Worm (Caenorhabditis elegans) whole organism, L2 larva: ENCODE data around the gene srh-219.

Experiments used
- C34F6.9 ChIP-seq: fragments of 150-350 bp; optimal IDR thresholded peaks from 2 replicates; lab custom pipeline; 2014; ENCODE audit warnings: missing biosample characterization, missing genetic modification characterization
- F13H6.1 ChIP-seq: sonication (generic microtip); optimal IDR thresholded peaks from 2 replicates; lab custom pipeline; 2016; ENCODE audit warnings: missing genetic modification characterization, missing compliant biosample characterization
- Y55F3AM.14 ChIP-seq: fragments of 200-800 bp; sonication (Bioruptor generic); optimal IDR thresholded peaks from 2 replicates; lab custom pipeline; 2018; ENCODE audit warnings: mild to moderate bottlenecking, missing genetic modification characterization, missing compliant biosample characterization
- ama-1 ChIP-seq: fragments of 150-350 bp; optimal IDR thresholded peaks from 2 replicates; lab custom pipeline; 2018; ENCODE audit warnings: inconsistent platforms
- ceh-82 ChIP-seq: fragments of 150-350 bp; optimal IDR thresholded peaks from 2 replicates; lab custom pipeline; 2014; ENCODE audit warnings: missing biosample characterization, missing genetic modification characterization
- dmd-4 ChIP-seq: sonication (generic microtip); optimal IDR thresholded peaks from 2 replicates; lab custom pipeline; 2017; ENCODE audit warnings: missing biosample characterization, missing genetic modification characterization
- egl-27 ChIP-seq: sonication (generic microtip); optimal IDR thresholded peaks from 3 replicates; lab custom pipeline; 2017; ENCODE audit warnings: missing biosample characterization, missing genetic modification reagents, missing genetic modification characterization
- elt-1 ChIP-seq: fragments of 150-350 bp; optimal IDR thresholded peaks from 2 replicates; lab custom pipeline; 2014; ENCODE audit warnings: missing biosample characterization, missing genetic modification characterization
- elt-3 ChIP-seq: sonication (generic microtip); optimal IDR thresholded peaks from 2 replicates; lab custom pipeline; 2017; ENCODE audit warnings: missing biosample characterization, missing genetic modification characterization
- fos-1 ChIP-seq: fragments of 150-350 bp; optimal IDR thresholded peaks from 2 replicates; lab custom pipeline; 2014; ENCODE audit warnings: missing biosample characterization, missing genetic modification characterization
- gmeb-1 ChIP-seq: fragments of 150-350 bp; optimal IDR thresholded peaks from 2 replicates; lab custom pipeline; 2014; ENCODE audit warnings: missing biosample characterization, missing genetic modification characterization
- lin-11 ChIP-seq: fragments of 150-350 bp; sonication (generic microtip); optimal IDR thresholded peaks from 2 replicates; lab custom pipeline; 2014; ENCODE audit warnings: missing biosample characterization, missing genetic modification characterization, inconsistent platforms, mixed read lengths
- lin-13 ChIP-seq: fragments of 150-350 bp; optimal IDR thresholded peaks from 2 replicates; lab custom pipeline; 2014; ENCODE audit warnings: missing biosample characterization, missing genetic modification reagents, missing genetic modification characterization
- lin-39 ChIP-seq: fragments of 150-350 bp; optimal IDR thresholded peaks from 2 replicates; lab custom pipeline; 2014; ENCODE audit warnings: missing biosample characterization, missing genetic modification reagents, missing genetic modification characterization
- lsy-2 ChIP-seq, 2 experiments: fragments of 150-350 bp in 1 of 2; sonication (generic microtip) in 1 of 2; optimal IDR thresholded peaks; 2 replicates each; lab custom pipeline; 2014 to 2017; ENCODE audit warnings: missing biosample characterization in 2 of 2, missing genetic modification characterization in 2 of 2
- mab-5 ChIP-seq: fragments of 150-350 bp; optimal IDR thresholded peaks from 2 replicates; lab custom pipeline; 2014; ENCODE audit warnings: missing biosample characterization, missing genetic modification characterization
- mbf-1 ChIP-seq: sonication (generic microtip); optimal IDR thresholded peaks from 2 replicates; lab custom pipeline; 2017; ENCODE audit warnings: missing biosample characterization, missing genetic modification characterization
- mdl-1 ChIP-seq, 2 experiments: fragments of 150-350 bp in 1 of 2; sonication (generic microtip) in 1 of 2; optimal IDR thresholded peaks; 2 replicates each; lab custom pipeline; 2017; ENCODE audit warnings: missing biosample characterization in 2 of 2, missing genetic modification characterization in 2 of 2
- nhr-10 ChIP-seq: sonication (generic microtip); optimal IDR thresholded peaks from 2 replicates; lab custom pipeline; 2017; ENCODE audit warnings: missing biosample characterization, missing genetic modification characterization
- nhr-12 ChIP-seq: fragments of 150-350 bp; optimal IDR thresholded peaks from 2 replicates; lab custom pipeline; 2014; ENCODE audit warnings: missing biosample characterization, missing genetic modification characterization
- nhr-23 ChIP-seq: fragments of 150-350 bp; optimal IDR thresholded peaks from 2 replicates; lab custom pipeline; 2014; ENCODE audit warnings: missing biosample characterization, missing genetic modification reagents, missing genetic modification characterization
- nhr-237 ChIP-seq: fragments of 150-350 bp; optimal IDR thresholded peaks from 2 replicates; lab custom pipeline; 2014; ENCODE audit warnings: missing biosample characterization, missing genetic modification characterization
- nhr-6 ChIP-seq: fragments of 150-350 bp; optimal IDR thresholded peaks from 2 replicates; lab custom pipeline; 2014; ENCODE audit warnings: missing biosample characterization, missing genetic modification characterization
- peb-1 ChIP-seq: fragments of 150-350 bp; optimal IDR thresholded peaks from 2 replicates; lab custom pipeline; 2014; ENCODE audit warnings: missing biosample characterization, missing genetic modification characterization
- skn-1 ChIP-seq: sonication (generic microtip); optimal IDR thresholded peaks from 2 replicates; lab custom pipeline; 2017; ENCODE audit warnings: missing biosample characterization, missing genetic modification characterization
- sma-9 ChIP-seq, 2 experiments: fragments of 150-350 bp in 1 of 2; sonication (generic microtip) in 1 of 2; optimal IDR thresholded peaks; 2 replicates each; lab custom pipeline; 2014 to 2016; ENCODE audit warnings: missing genetic modification characterization in 2 of 2, mild to moderate bottlenecking in 1 of 2, missing biosample characterization in 1 of 2, missing compliant biosample characterization in 1 of 2, missing genetic modification reagents in 1 of 2, moderate library complexity in 1 of 2
- unc-62 ChIP-seq: fragments of 150-350 bp; optimal IDR thresholded peaks from 2 replicates; lab custom pipeline; 2014; ENCODE audit warnings: missing biosample characterization, missing genetic modification reagents, missing genetic modification characterization
- zag-1 ChIP-seq: fragments of 150-350 bp; optimal IDR thresholded peaks from 2 replicates; lab custom pipeline; 2014; ENCODE audit warnings: missing biosample characterization, missing genetic modification characterization
- ztf-1 ChIP-seq: fragments of 200-800 bp; sonication (Bioruptor generic); conservative IDR thresholded peaks from 2 replicates; pipeline ENCODE4 v1.3.6; 2022; ENCODE audit warnings: missing genetic modification characterization, missing compliant biosample characterization
- ztf-4 ChIP-seq: fragments of 150-350 bp; optimal IDR thresholded peaks from 2 replicates; lab custom pipeline; 2014; ENCODE audit warnings: missing biosample characterization, missing genetic modification characterization

Gene srh-219

DNA sequence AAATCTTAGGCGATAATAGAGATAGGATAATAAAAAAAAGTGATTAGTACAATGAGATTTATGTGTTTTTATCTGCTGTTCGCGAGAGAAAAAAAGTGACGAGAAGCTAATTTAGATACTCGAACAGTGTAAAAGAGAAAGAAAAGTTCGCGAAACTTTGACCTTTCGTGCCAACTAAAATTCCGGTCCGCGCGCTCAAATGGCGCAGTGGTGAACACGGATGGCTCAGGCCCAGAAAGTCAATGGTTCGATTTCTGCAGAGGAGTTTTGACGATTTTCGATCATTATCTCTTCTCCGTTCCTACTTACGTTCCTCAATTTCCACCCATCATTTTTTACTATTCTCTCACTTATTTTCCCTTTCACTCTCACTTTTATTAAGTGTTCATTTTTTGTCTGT, 21.2 kb downstream of the srh-219 start:
- TF ChIP-seq fos-1 (tag; lab: Kevin White, UChicago), result no peak
- TF ChIP-seq nhr-12 (tag; lab: Kevin White, UChicago), result no peak
- TF ChIP-seq mab-5 (tag; lab: Kevin White, UChicago), result no peak
- TF ChIP-seq lin-39, result no peak
- no peak for TF ChIP-seq ceh-82 (tag; lab: Kevin White, UChicago)
- no peak for TF ChIP-seq ztf-1 (GFP tag; lab: Robert Waterston, UW)
- TF ChIP-seq skn-1 (tag; lab: Kevin White, UChicago), result no peak
- no peak for TF ChIP-seq F13H6.1 (tag; lab: Kevin White, UChicago)
- no peak for TF ChIP-seq nhr-6 (tag; lab: Kevin White, UChicago)
- TF ChIP-seq zag-1 (tag; lab: Kevin White, UChicago), result no peak

DNA sequence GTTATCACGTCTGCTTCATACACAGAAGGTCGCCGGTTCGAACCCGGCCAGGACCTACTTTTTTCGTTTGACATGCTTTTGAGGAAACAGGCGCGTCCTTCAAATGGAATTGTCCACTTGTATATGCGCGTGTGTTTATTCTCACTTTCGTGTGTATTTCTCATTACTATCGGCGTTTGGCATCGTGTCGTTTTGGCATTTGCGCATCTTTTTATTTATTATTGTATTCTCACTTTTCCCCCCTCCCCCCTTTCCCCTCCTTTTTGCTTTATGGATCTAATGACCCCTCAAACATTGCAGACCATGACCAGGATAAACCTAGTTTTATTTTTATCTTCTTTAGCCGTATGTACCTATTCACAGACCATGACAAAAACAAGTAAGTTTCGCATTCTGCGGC, 22.1 kb downstream of the srh-219 start, which contains the start of gene F21A3.3:
Gene F21A3.3, plus strand, starts transcription at position 301 of the 400 bp plus-strand sequence.
- TF ChIP-seq unc-62 (GFP tag; lab: Kevin White, UChicago), result no peak
- TF ChIP-seq dmd-4 (tag; lab: Kevin White, UChicago), result no peak
- no peak for TF ChIP-seq sma-9 (GFP tag; optimal IDR thresholded peaks at IDR 0.05; lab: Kevin White, UChicago)
- no peak for TF ChIP-seq sma-9 (tag; optimal IDR thresholded peaks at IDR 0.05; lab: Kevin White, UChicago)
- no peak for TF ChIP-seq skn-1 (tag; lab: Kevin White, UChicago)
- no peak for TF ChIP-seq nhr-23 (tag; lab: Kevin White, UChicago)
- no peak for TF ChIP-seq gmeb-1 (tag; lab: Kevin White, UChicago)
- no peak for TF ChIP-seq zag-1 (tag; lab: Kevin White, UChicago)
- TF ChIP-seq nhr-237 (tag; lab: Kevin White, UChicago), result no peak

DNA sequence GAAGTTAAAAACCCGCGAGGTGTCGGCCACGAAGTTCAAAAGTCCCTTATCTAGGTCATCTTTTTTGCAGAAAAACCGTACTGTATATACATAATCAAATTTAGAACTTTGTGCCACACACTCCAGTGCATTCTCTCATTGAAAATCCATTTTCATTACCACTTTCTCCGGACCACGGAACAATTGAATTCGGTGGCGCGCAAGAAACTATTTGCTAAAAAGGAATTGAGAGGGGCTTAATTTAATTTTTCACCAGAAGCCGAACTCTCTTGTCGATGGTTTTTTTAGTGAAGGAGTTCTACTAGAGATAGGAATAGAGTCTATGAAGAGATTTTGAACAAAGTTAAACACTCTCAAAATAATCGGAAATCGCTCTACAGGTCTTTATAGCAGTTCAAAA, 24.6 kb downstream of the srh-219 start:
- no peak for TF ChIP-seq peb-1 (tag; lab: Kevin White, UChicago)
- no peak for TF ChIP-seq ama-1 (lab: Kevin White, UChicago)
- no peak for TF ChIP-seq unc-62 (GFP tag; lab: Kevin White, UChicago)
- TF ChIP-seq lin-11, result no peak
- no peak for TF ChIP-seq lin-13 (GFP tag; lab: Kevin White, UChicago)
- TF ChIP-seq nhr-12 (tag; lab: Kevin White, UChicago), result no peak
- TF ChIP-seq sma-9 (GFP tag; optimal IDR thresholded peaks at IDR 0.05; lab: Kevin White, UChicago), result no peak
- TF ChIP-seq sma-9 (tag; optimal IDR thresholded peaks at IDR 0.05; lab: Kevin White, UChicago), result no peak
- no peak for TF ChIP-seq ztf-4 (tag; lab: Kevin White, UChicago)
- no peak for TF ChIP-seq egl-27 (tag; lab: Kevin White, UChicago)

DNA sequence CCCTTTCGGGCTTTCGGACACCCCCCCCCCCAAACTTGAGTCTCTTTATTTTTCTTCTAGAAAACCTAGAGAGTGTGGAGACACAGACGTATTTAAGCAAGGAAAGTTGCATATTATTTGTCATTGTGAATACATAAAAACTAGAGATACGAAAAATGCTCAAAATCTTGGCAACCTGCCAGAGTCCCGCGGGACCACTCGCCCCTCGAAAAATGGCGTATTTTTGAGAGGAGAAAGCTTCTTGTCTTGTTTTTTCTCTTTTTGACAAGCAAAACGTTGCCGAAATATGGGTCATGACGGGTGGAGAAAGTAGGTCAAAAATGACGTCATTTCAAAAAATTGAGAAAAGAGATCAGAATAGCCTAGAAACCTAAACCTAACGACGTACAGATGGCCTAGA, 25.1 kb downstream of the srh-219 start:
- TF ChIP-seq lsy-2 (tag; optimal IDR thresholded peaks at IDR 0.05; lab: Kevin White, UChicago), result peak in 1 of 2 experiments; percentile 29
- TF ChIP-seq zag-1 (tag; lab: Kevin White, UChicago), result peak; percentile 20
- TF ChIP-seq mab-5 (tag; lab: Kevin White, UChicago), result peak; percentile 60
- TF ChIP-seq nhr-23 (tag; lab: Kevin White, UChicago), result no peak

DNA sequence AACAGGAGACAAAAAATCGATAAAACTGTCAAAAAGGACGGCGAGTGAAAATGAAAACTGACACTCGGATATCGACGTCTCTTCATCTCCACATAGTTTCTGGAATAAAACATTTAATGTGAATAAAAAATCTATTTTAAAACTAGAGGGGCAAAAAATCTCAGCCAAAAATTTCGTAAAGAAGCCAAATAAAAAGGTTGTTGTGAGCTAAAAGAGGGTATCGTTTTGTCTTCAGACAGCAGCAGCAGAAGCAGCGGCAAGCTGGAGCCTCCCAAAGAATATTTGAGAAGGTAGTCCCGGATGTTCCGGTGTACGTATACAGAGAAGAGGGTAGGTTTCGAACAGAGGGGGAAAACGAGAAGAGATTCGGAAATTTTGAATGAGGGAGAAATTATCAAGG, 26.7 kb downstream of the srh-219 start, which contains the start of gene lgc-31:
Gene lgc-31, minus strand, starts transcription at position 101 of the 400 bp plus-strand sequence.
- TF ChIP-seq lsy-2 (tag; optimal IDR thresholded peaks at IDR 0.05; lab: Kevin White, UChicago) (no peak), nhr-12 (tag; lab: Kevin White, UChicago) (no peak), elt-3 (tag; lab: Kevin White, UChicago) (no peak), C34F6.9 (no peak), mbf-1 (tag; lab: Kevin White, UChicago) (no peak), ceh-82 (tag; lab: Kevin White, UChicago) (no peak), Y55F3AM.14 (GFP tag; lab: Kevin White, UChicago) (no peak), ztf-4 (tag; lab: Kevin White, UChicago) (no peak), mdl-1 (tag; optimal IDR thresholded peaks at IDR 0.05; lab: Kevin White, UChicago) (no peak), elt-1 (tag; lab: Kevin White, UChicago) (no peak), nhr-10 (tag; lab: Kevin White, UChicago) (no peak), dmd-4 (tag; lab: Kevin White, UChicago) (no peak), nhr-23 (tag; lab: Kevin White, UChicago) (no peak), lin-11 (no peak)

ce11 chrV:15529069-15529468, 33.8 kb downstream of the srh-219 start, which contains the start of gene srh-276:
Gene srh-276, plus strand, starts transcription at chrV:15529369.
- no peak for TF ChIP-seq mdl-1 (tag; optimal IDR thresholded peaks at IDR 0.05; lab: Kevin White, UChicago)
- TF ChIP-seq F13H6.1 (tag; lab: Kevin White, UChicago), result no peak
- no peak for TF ChIP-seq C34F6.9
- TF ChIP-seq elt-3 (tag; lab: Kevin White, UChicago), result no peak
